Fruit fly (Drosophila melanogaster) whole organism, pupa: ENCODE results near the gene kst.

ENCODE experiments used
- CG10348 ChIP-seq: fragments of 200-800 bp; sonication (Bioruptor generic); IDR thresholded peaks from 2 replicates; pipeline ENCODE4 v1.3.6; 2022; ENCODE audit warnings: missing biosample characterization, missing genetic modification characterization
- CG12605 ChIP-seq: fragments of 200-800 bp; sonication (Bioruptor generic); IDR thresholded peaks from 2 replicates; pipeline ENCODE4 v1.3.6; 2022; ENCODE audit warnings: missing biosample characterization, missing genetic modification characterization
- CG13204 ChIP-seq: fragments of 200-800 bp; sonication (Bioruptor generic); optimal IDR thresholded peaks from 2 replicates; lab custom pipeline; 2018; ENCODE audit warnings: missing biosample characterization, mild to moderate bottlenecking, missing genetic modification characterization, moderate library complexity
- CG14655 ChIP-seq: fragments of 200-800 bp; sonication (Bioruptor generic); optimal IDR thresholded peaks from 3 replicates; lab custom pipeline; 2017; ENCODE audit warnings: mild to moderate bottlenecking, missing biosample characterization, missing genetic modification reagents, missing genetic modification characterization
- CG15710 ChIP-seq: fragments of 200-800 bp; sonication (Bioruptor generic); optimal IDR thresholded peaks from 2 replicates; lab custom pipeline; 2018; ENCODE audit warnings: missing biosample characterization, mild to moderate bottlenecking, missing genetic modification characterization, moderate library complexity
- CG17806 ChIP-seq: fragments of 200-800 bp; sonication (Bioruptor generic); optimal IDR thresholded peaks from 2 replicates; lab custom pipeline; 2018; ENCODE audit warnings: missing biosample characterization, mild to moderate bottlenecking, missing genetic modification characterization, moderate library complexity
- CG32121 ChIP-seq: fragments of 200-800 bp; sonication (Bioruptor generic); IDR thresholded peaks from 2 replicates; pipeline ENCODE4 v1.3.6; 2022; ENCODE audit warnings: missing biosample characterization, missing genetic modification characterization
- CG8159 ChIP-seq: fragments of 200-800 bp; sonication (Bioruptor generic); optimal IDR thresholded peaks from 3 replicates; lab custom pipeline; 2018; ENCODE audit warnings: missing biosample characterization, mild to moderate bottlenecking, missing genetic modification characterization, moderate library complexity
- CG9948 ChIP-seq: fragments of 200-800 bp; sonication (Bioruptor generic); optimal IDR thresholded peaks from 2 replicates; lab custom pipeline; 2018; ENCODE audit warnings: missing biosample characterization, mild to moderate bottlenecking, missing genetic modification characterization, moderate library complexity
- Ets98B ChIP-seq: fragments of 200-800 bp; sonication (Bioruptor generic); IDR thresholded peaks from 2 replicates; pipeline ENCODE4 v1.3.6; 2022; ENCODE audit warnings: missing biosample characterization, missing genetic modification characterization
- Pif1A ChIP-seq: fragments of 200-800 bp; sonication (Bioruptor generic); optimal IDR thresholded peaks from 3 replicates; lab custom pipeline; 2016; ENCODE audit warnings: missing biosample characterization, missing genetic modification characterization
- Pif1B ChIP-seq: fragments of 200-800 bp; sonication (Bioruptor generic); optimal IDR thresholded peaks from 3 replicates; lab custom pipeline; 2016; ENCODE audit warnings: missing biosample characterization, missing genetic modification characterization
- Snoo ChIP-seq: fragments of 200-800 bp; sonication (Bioruptor generic); optimal IDR thresholded peaks from 3 replicates; lab custom pipeline; 2017; ENCODE audit warnings: missing biosample characterization, mild to moderate bottlenecking, missing genetic modification characterization, inconsistent platforms
- rn ChIP-seq: fragments of 200-800 bp; sonication (Bioruptor generic); IDR thresholded peaks from 2 replicates; pipeline ENCODE4 v1.3.6; 2022; ENCODE audit warnings: missing biosample characterization, missing genetic modification characterization

dm6 chr3L:3398496-3398895, 61.8 kb downstream of the kst start:
- TF ChIP-seq Pif1A (no peak), CG32121 (no peak), CG8159 (tag; lab: Kevin White, UChicago) (no peak), CG15710 (tag; lab: Kevin White, UChicago) (no peak), CG13204 (GFP tag; lab: Kevin White, UChicago) (no peak), Pif1B (GFP tag; lab: Kevin White, UChicago) (no peak), CG10348 (no peak), CG17806 (tag; lab: Kevin White, UChicago) (no peak), CG14655 (no peak), Ets98B (GFP tag; lab: Robert Waterston, UW) (no peak), CG9948 (tag; lab: Kevin White, UChicago) (peak; percentile 4), CG12605 (no peak), Snoo (tag; lab: Kevin White, UChicago) (no peak), rn (GFP tag; lab: Robert Waterston, UW) (no peak)
